Worm (Caenorhabditis elegans) whole organism, early embryonic: ENCODE results near the gene F56H9.2.

Source experiments
- B0310.2 ChIP-seq: sonication (generic microtip); optimal IDR thresholded peaks from 2 replicates; lab custom pipeline; 2016; ENCODE audit warnings: mild to moderate bottlenecking, missing genetic modification characterization, missing compliant biosample characterization
- F13C5.2 ChIP-seq: sonication (generic microtip); optimal IDR thresholded peaks from 2 replicates; lab custom pipeline; 2017; ENCODE audit warnings: mild to moderate bottlenecking, missing genetic modification characterization, inconsistent platforms, missing compliant biosample characterization
- aly-1 ChIP-seq: sonication (generic microtip); optimal IDR thresholded peaks from 2 replicates; lab custom pipeline; 2016; ENCODE audit warnings: missing genetic modification characterization, missing compliant biosample characterization
- ama-1 ChIP-seq: fragments of 150-350 bp; optimal IDR thresholded peaks from 2 replicates; lab custom pipeline; 2014
- ets-7 ChIP-seq: sonication (generic microtip); optimal IDR thresholded peaks from 2 replicates; lab custom pipeline; 2016; ENCODE audit warnings: missing genotype, missing genetic modification characterization, missing compliant biosample characterization
- flt-1 ChIP-seq: fragments of 200-800 bp; sonication (Bioruptor generic); IDR thresholded peaks from 2 replicates; pipeline ENCODE4 v1.3.6; 2022; ENCODE audit warnings: missing genetic modification characterization, missing compliant biosample characterization
- hmbx-1 ChIP-seq: sonication (generic microtip); optimal IDR thresholded peaks from 2 replicates; lab custom pipeline; 2016; ENCODE audit warnings: mild to moderate bottlenecking, missing genetic modification characterization, missing compliant biosample characterization
- hmg-4 ChIP-seq: fragments of 200-800 bp; sonication (Bioruptor generic); optimal IDR thresholded peaks from 2 replicates; lab custom pipeline; 2018; ENCODE audit warnings: mild to moderate bottlenecking, missing genetic modification characterization, missing compliant biosample characterization
- hnd-1 ChIP-seq: sonication (generic microtip); optimal IDR thresholded peaks from 2 replicates; lab custom pipeline; 2016; ENCODE audit warnings: missing genetic modification characterization, missing compliant biosample characterization
- pes-1 ChIP-seq: fragments of 200-800 bp; sonication (Bioruptor generic); IDR thresholded peaks from 2 replicates; pipeline ENCODE4 v1.3.6; 2022; ENCODE audit warnings: missing genetic modification reagents, missing genetic modification characterization, missing compliant biosample characterization
- scrt-1 ChIP-seq: fragments of 200-800 bp; sonication (Bioruptor generic); IDR thresholded peaks from 2 replicates; pipeline ENCODE4 v1.3.6; 2022; ENCODE audit warnings: missing genetic modification characterization, missing compliant biosample characterization
- sea-1 ChIP-seq: fragments of 200-800 bp; sonication (Bioruptor generic); conservative IDR thresholded peaks from 2 replicates; pipeline ENCODE4 v1.3.6; 2022; ENCODE audit warnings: missing genetic modification characterization, missing compliant biosample characterization
- tra-4 ChIP-seq: sonication (generic microtip); optimal IDR thresholded peaks from 2 replicates; lab custom pipeline; 2017; ENCODE audit warnings: missing genetic modification characterization, missing compliant biosample characterization

- no peak for TF ChIP-seq ama-1 (lab: Kevin White, UChicago)
- no peak for TF ChIP-seq sea-1 (GFP tag; lab: Robert Waterston, UW)
- TF ChIP-seq flt-1: no peak
- TF ChIP-seq F13C5.2 (tag; lab: Kevin White, UChicago): no peak
- no peak for TF ChIP-seq scrt-1
- no peak for TF ChIP-seq hmbx-1 (tag; lab: Kevin White, UChicago)
- no peak for TF ChIP-seq pes-1 (GFP tag; lab: Robert Waterston, UW)
- TF ChIP-seq tra-4 (tag; lab: Kevin White, UChicago): no peak
- TF ChIP-seq hnd-1: no peak
- no peak for TF ChIP-seq B0310.2
- TF ChIP-seq hmg-4 (GFP tag; lab: Kevin White, UChicago): no peak
- TF ChIP-seq ets-7 (tag; lab: Kevin White, UChicago): no peak
- TF ChIP-seq aly-1 (tag; lab: Kevin White, UChicago): no peak
Measured at ce11 chrV:12679292-12679691, 41.8 kb downstream of the F56H9.2 start.
